Worm (Caenorhabditis elegans) whole organism, midembryonic: Measurements from ENCODE around the gene F14D2.14.

ENCODE experiments used
- T22C8.4 ChIP-seq: fragments of 200-800 bp; sonication (Bioruptor generic); IDR thresholded peaks from 2 replicates; pipeline ENCODE4 v1.3.6; 2022; ENCODE audit warnings: missing genetic modification characterization, missing compliant biosample characterization
- cog-1 ChIP-seq: sonication (generic microtip); optimal IDR thresholded peaks from 2 replicates; lab custom pipeline; 2016; ENCODE audit warnings: missing genetic modification characterization, missing compliant biosample characterization
- flt-1 ChIP-seq: fragments of 200-800 bp; sonication (Bioruptor generic); IDR thresholded peaks from 2 replicates; pipeline ENCODE4 v1.3.6; 2022; ENCODE audit warnings: missing genetic modification characterization, missing compliant biosample characterization
- klf-2 ChIP-seq: fragments of 200-800 bp; sonication (Bioruptor generic); conservative IDR thresholded peaks from 2 replicates; pipeline ENCODE4 v1.3.6; 2022; ENCODE audit warnings: missing genetic modification reagents, missing genetic modification characterization, missing compliant biosample characterization
- med-1 ChIP-seq: sonication (generic microtip); optimal IDR thresholded peaks from 2 replicates; lab custom pipeline; 2017; ENCODE audit warnings: missing genetic modification characterization, mild to moderate bottlenecking, missing compliant biosample characterization, antibody characterized with exemption, missing genetic modification reagents; ENCODE audit not compliant: insufficient read depth
- ref-1 ChIP-seq: fragments of 200-800 bp; sonication (Bioruptor generic); conservative IDR thresholded peaks from 2 replicates; pipeline ENCODE4 v1.3.6; 2022; ENCODE audit warnings: missing genetic modification reagents, missing genetic modification characterization, missing compliant biosample characterization
- tab-1 ChIP-seq: fragments of 200-800 bp; sonication (Bioruptor generic); IDR thresholded peaks from 2 replicates; pipeline ENCODE4 v1.3.6; 2022; ENCODE audit warnings: missing genetic modification characterization, missing compliant biosample characterization
- ztf-23 ChIP-seq: fragments of 200-800 bp; sonication (Bioruptor generic); IDR thresholded peaks from 2 replicates; pipeline ENCODE4 v1.3.6; 2022; ENCODE audit warnings: missing genetic modification reagents, missing genetic modification characterization, missing compliant biosample characterization
- ztf-29 ChIP-seq: fragments of 200-800 bp; sonication (Bioruptor generic); IDR thresholded peaks from 2 replicates; pipeline ENCODE4 v1.3.6; 2022; ENCODE audit warnings: missing genetic modification reagents, missing genetic modification characterization, missing compliant biosample characterization

Gene F14D2.14

ce11 chrII:3374779-3375178, 27.0 kb upstream of the F14D2.14 start, which contains the start of gene bath-10:
Gene bath-10, plus strand, starts transcription at chrII:3375079.
- TF ChIP-seq tab-1 (GFP tag; lab: Robert Waterston, UW) (no peak), cog-1 (tag; lab: Kevin White, UChicago) (no peak), flt-1 (GFP tag; lab: Robert Waterston, UW) (no peak)

DNA sequence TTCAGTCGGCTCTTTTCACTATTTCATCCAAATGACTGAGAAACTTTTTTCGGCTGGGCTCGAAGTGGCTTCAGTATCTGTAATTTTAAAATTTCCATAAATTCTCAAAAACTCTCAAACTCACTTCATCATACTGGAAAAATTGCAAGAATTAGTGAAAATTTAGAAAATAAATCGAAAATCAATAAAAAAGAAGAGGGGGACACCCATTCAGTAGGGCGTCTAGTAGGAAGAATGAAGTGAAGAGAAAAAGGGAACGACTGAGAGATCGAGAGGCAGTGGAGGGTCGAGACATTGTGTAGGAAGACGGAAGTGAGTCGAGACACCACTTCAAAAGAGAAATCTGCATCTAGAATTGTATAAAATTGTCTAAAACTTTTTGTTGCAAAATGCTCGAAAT, 26.1 kb upstream of the F14D2.14 start:
- no peak for TF ChIP-seq ref-1 (GFP tag; lab: Robert Waterston, UW)
- no peak for TF ChIP-seq T22C8.4 (GFP tag; lab: Robert Waterston, UW)
- TF ChIP-seq klf-2 (GFP tag; lab: Robert Waterston, UW): no peak
- TF ChIP-seq flt-1 (GFP tag; lab: Robert Waterston, UW): no peak
- TF ChIP-seq ztf-29 (GFP tag; lab: Robert Waterston, UW): no peak
- no peak for TF ChIP-seq med-1
- TF ChIP-seq tab-1 (GFP tag; lab: Robert Waterston, UW): no peak
- TF ChIP-seq ztf-23 (GFP tag; lab: Robert Waterston, UW): no peak
- no peak for TF ChIP-seq cog-1 (tag; lab: Kevin White, UChicago)

DNA sequence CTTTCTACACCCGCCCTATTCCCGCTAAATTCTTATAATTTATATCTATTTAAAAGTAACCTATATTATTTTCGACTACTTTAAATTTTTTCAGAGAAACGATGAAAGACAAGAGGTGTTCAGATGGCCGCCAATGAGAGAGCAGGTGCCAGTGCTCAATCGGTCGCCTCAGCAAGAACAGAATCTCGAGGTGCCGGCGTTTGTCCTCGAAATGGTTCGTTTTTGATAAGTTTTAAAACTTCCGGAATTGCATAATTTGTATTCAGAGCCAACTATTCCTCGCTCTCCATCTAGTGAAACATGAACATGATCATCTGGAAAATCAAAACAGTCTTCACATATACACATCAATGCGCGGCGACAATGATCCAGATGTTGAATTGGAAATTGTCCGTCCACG, 23.2 kb upstream of the F14D2.14 start, which contains the start of gene bath-23:
TSS of gene bath-23 (plus strand) at position 301 of the 400 bp plus-strand sequence.
- TF ChIP-seq cog-1 (tag; lab: Kevin White, UChicago): no peak
- TF ChIP-seq ref-1 (GFP tag; lab: Robert Waterston, UW): no peak
- no peak for TF ChIP-seq ztf-23 (GFP tag; lab: Robert Waterston, UW)
- TF ChIP-seq med-1: no peak
- no peak for TF ChIP-seq tab-1 (GFP tag; lab: Robert Waterston, UW)
- TF ChIP-seq ztf-29 (GFP tag; lab: Robert Waterston, UW): no peak
- no peak for TF ChIP-seq flt-1 (GFP tag; lab: Robert Waterston, UW)
- no peak for TF ChIP-seq klf-2 (GFP tag; lab: Robert Waterston, UW)
- no peak for TF ChIP-seq T22C8.4 (GFP tag; lab: Robert Waterston, UW)

ce11 chrII:3370061-3370460, 22.3 kb upstream of the F14D2.14 start, which contains the start of gene Y49F6C.8:
Gene Y49F6C.8, minus strand, starts transcription at chrII:3370111.
- no peak for TF ChIP-seq T22C8.4 (GFP tag; lab: Robert Waterston, UW)
- no peak for TF ChIP-seq tab-1 (GFP tag; lab: Robert Waterston, UW)
- no peak for TF ChIP-seq klf-2 (GFP tag; lab: Robert Waterston, UW)
- TF ChIP-seq cog-1 (tag; lab: Kevin White, UChicago): no peak
- no peak for TF ChIP-seq flt-1 (GFP tag; lab: Robert Waterston, UW)
- no peak for TF ChIP-seq ztf-29 (GFP tag; lab: Robert Waterston, UW)
- TF ChIP-seq ztf-23 (GFP tag; lab: Robert Waterston, UW): no peak
- TF ChIP-seq ref-1 (GFP tag; lab: Robert Waterston, UW): no peak
- TF ChIP-seq med-1: no peak

DNA sequence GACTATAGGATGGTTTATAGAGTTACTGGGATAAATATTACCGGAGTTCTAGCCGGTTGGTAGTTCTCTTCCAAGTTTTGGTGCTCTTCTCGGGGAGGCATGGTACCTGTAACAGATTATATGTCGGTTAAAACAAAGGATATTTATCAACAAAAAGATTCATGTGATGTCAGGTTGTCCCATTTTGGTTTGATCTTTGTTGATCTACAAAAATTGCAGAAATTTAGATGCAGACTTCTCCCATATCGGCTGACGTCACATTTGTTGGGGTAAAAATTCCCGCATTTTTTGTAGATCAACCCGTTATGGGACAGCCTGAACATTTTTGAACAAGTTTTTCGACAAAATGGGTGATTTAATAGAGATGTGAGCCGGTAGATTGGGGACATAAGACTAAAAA, 20.3 kb upstream of the F14D2.14 start, which contains the start of gene Y49F6C.7:
TSS of gene Y49F6C.7 (minus strand) at position 101 of the 400 bp plus-strand sequence.
- TF ChIP-seq med-1: no peak

DNA sequence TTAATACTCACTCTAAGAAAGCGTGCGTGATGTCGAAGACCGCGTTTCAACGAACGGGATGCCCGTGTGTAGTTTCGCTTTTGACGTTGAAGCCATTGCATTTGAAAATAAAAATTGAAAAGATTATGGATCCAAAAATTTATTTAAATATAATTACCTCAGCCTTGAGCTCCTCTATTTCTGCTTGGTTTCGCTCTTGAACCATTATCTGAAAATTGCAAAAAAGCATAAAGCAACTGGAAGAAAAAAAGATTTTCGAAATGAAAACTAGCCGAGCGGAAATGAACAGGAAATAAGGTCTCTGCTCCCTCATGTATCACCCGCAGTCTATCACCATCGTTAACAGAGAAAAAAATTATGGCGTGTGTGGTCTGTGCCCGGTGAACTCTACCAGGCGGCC, 19.3 kb upstream of the F14D2.14 start, which contains the start of gene Y49F6C.6:
TSS of gene Y49F6C.6 (minus strand) at position 101 of the 400 bp plus-strand sequence.
- no peak for TF ChIP-seq klf-2 (GFP tag; lab: Robert Waterston, UW)
- TF ChIP-seq cog-1 (tag; lab: Kevin White, UChicago): no peak
- TF ChIP-seq ztf-23 (GFP tag; lab: Robert Waterston, UW): no peak

ce11 chrII:3365569-3365968, 17.8 kb upstream of the F14D2.14 start:
- TF ChIP-seq flt-1 (GFP tag; lab: Robert Waterston, UW): peak; percentile 11; the same call in 1 of the 2 replicates

DNA sequence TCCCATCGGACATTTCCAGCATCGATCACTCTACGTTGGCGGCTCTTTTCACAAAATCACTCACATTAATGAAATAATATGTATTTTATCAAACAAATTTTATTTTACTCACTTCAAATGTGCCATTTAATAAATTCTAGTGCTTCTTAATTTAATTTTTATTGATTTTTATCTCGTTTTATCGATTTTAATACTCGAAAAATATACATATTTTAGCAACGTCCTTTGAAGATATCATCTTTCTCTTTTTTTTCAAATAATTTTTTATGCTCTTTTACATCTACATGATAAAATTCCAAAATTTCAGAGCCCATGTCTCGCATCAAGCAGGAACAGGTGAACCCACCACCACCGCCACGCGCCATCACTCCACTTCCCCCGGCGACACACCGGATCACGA, 11.0 kb upstream of the F14D2.14 start, which contains the start of the genes lido-14 and bath-27:
TSS of gene lido-14 (plus strand) at position 301 of the 400 bp plus-strand sequence.
TSS of gene bath-27 (plus strand) at position 306 of the 400 bp plus-strand sequence.
- TF ChIP-seq ref-1 (GFP tag; lab: Robert Waterston, UW) (no peak), ztf-23 (GFP tag; lab: Robert Waterston, UW) (no peak), med-1 (no peak), tab-1 (GFP tag; lab: Robert Waterston, UW) (no peak)

- TF ChIP-seq ztf-23 (GFP tag; lab: Robert Waterston, UW) (no peak), T22C8.4 (GFP tag; lab: Robert Waterston, UW) (no peak), med-1 (no peak), flt-1 (GFP tag; lab: Robert Waterston, UW) (no peak), ztf-29 (GFP tag; lab: Robert Waterston, UW) (no peak), ref-1 (GFP tag; lab: Robert Waterston, UW) (no peak), tab-1 (GFP tag; lab: Robert Waterston, UW) (no peak), cog-1 (tag; lab: Kevin White, UChicago) (no peak), klf-2 (GFP tag; lab: Robert Waterston, UW) (no peak)
Measured at ce11 chrII:3349820-3350291, 2.1 kb upstream of the F14D2.14 start, which contains the start of gene F14D2.8. Gene F14D2.8, minus strand, starts transcription at chrII:3349870.

ce11 chrII:3346328-3346780, 1.4 kb downstream of the F14D2.14 start, which contains the start of gene bath-30:
Gene bath-30, minus strand, starts transcription at chrII:3346378.
- TF ChIP-seq ref-1 (GFP tag; lab: Robert Waterston, UW): no peak
- TF ChIP-seq tab-1 (GFP tag; lab: Robert Waterston, UW): no peak
- TF ChIP-seq T22C8.4 (GFP tag; lab: Robert Waterston, UW): no peak
- no peak for TF ChIP-seq klf-2 (GFP tag; lab: Robert Waterston, UW)
- TF ChIP-seq ztf-29 (GFP tag; lab: Robert Waterston, UW): no peak
- no peak for TF ChIP-seq ztf-23 (GFP tag; lab: Robert Waterston, UW)
